Worm (Caenorhabditis elegans) whole organism, L4 larva: ENCODE data around the gene srd-7.

Experiments
- F44E2.7 ChIP-seq: fragments of 200-800 bp; sonication (Bioruptor generic); IDR thresholded peaks from 2 replicates; pipeline ENCODE4 v2.1.2; 2022; ENCODE audit warnings: missing genetic modification characterization, missing compliant biosample characterization
- F49E8.2 ChIP-seq: sonication (generic microtip); optimal IDR thresholded peaks from 2 replicates; lab custom pipeline; 2016; ENCODE audit warnings: missing compliant biosample characterization, mild to moderate bottlenecking, missing genetic modification characterization, borderline replicate concordance
- Y75B8A.6 ChIP-seq: fragments of 200-800 bp; sonication (Bioruptor generic); IDR thresholded peaks from 2 replicates; pipeline ENCODE4 v1.3.6; 2022; ENCODE audit warnings: missing genetic modification reagents, missing genetic modification characterization, missing compliant biosample characterization
- ZK546.5 ChIP-seq, 2 experiments: sonication (generic microtip); optimal IDR thresholded peaks; 2 replicates each; lab custom pipeline; 2017; ENCODE audit warnings: missing biosample characterization in 2 of 2, missing genetic modification characterization in 2 of 2
- aha-1 ChIP-seq: fragments of 150-350 bp; peaks from one replicate; lab custom pipeline; 2014; ENCODE audit warnings: missing biosample characterization, missing genetic modification characterization
- arid-1 ChIP-seq: fragments of 200-800 bp; sonication (Bioruptor generic); conservative IDR thresholded peaks from 2 replicates; pipeline ENCODE4 v1.3.6; 2022; ENCODE audit warnings: missing genetic modification reagents, missing genetic modification characterization, missing compliant biosample characterization
- ceh-20 ChIP-seq: fragments of 200-800 bp; sonication (Bioruptor generic); IDR thresholded peaks from 2 replicates; pipeline ENCODE4 v1.3.6; 2022; ENCODE audit warnings: missing genetic modification reagents, missing genetic modification characterization, missing compliant biosample characterization
- ceh-62 ChIP-seq: sonication (generic microtip); optimal IDR thresholded peaks from 2 replicates; lab custom pipeline; 2017; ENCODE audit warnings: missing biosample characterization, missing genetic modification characterization
- daf-16 ChIP-seq, 3 experiments: sonication (generic microtip); optimal IDR thresholded peaks; 2 replicates each; lab custom pipeline; 2016 to 2017; ENCODE audit warnings: missing genetic modification characterization in 3 of 3, missing genetic modification reagents in 3 of 3, mild to moderate bottlenecking in 2 of 3, missing compliant biosample characterization in 2 of 3, missing biosample characterization in 1 of 3, moderate library complexity in 1 of 3
- dmd-6 ChIP-seq: fragments of 200-800 bp; sonication (Bioruptor generic); IDR thresholded peaks from 2 replicates; pipeline ENCODE4 v1.3.6; 2022; ENCODE audit warnings: missing genetic modification reagents, missing genetic modification characterization, missing compliant biosample characterization
- dve-1 ChIP-seq: sonication (generic microtip); optimal IDR thresholded peaks from 2 replicates; lab custom pipeline; 2017; ENCODE audit warnings: antibody characterized with exemption, mild to moderate bottlenecking, missing genetic modification characterization, missing compliant biosample characterization; ENCODE audit not compliant: insufficient read depth
- hlh-11 ChIP-seq: fragments of 200-800 bp; sonication (Bioruptor generic); optimal IDR thresholded peaks from 2 replicates; lab custom pipeline; 2018; ENCODE audit warnings: mild to moderate bottlenecking, missing genetic modification characterization, missing compliant biosample characterization
- hlh-30 ChIP-seq: sonication (generic microtip); optimal IDR thresholded peaks from 2 replicates; lab custom pipeline; 2017; ENCODE audit warnings: antibody characterized with exemption, mild to moderate bottlenecking, missing genetic modification characterization, missing compliant biosample characterization; ENCODE audit not compliant: insufficient read depth
- lin-38 ChIP-seq: fragments of 200-800 bp; sonication (Bioruptor generic); IDR thresholded peaks from 2 replicates; pipeline ENCODE4 v1.3.6; 2022; ENCODE audit warnings: missing genetic modification reagents, missing genetic modification characterization, missing compliant biosample characterization
- lir-3 ChIP-seq: sonication (generic microtip); optimal IDR thresholded peaks from 2 replicates; lab custom pipeline; 2016; ENCODE audit warnings: mild to moderate bottlenecking, missing genetic modification characterization, missing compliant biosample characterization
- lsy-2 ChIP-seq, 2 experiments: fragments of 150-350 bp in 1 of 2; sonication (generic microtip) in 1 of 2; optimal IDR thresholded peaks; 2 replicates each; lab custom pipeline; 2014 to 2017; ENCODE audit warnings: missing biosample characterization in 2 of 2, missing genetic modification characterization in 2 of 2
- madf-5 ChIP-seq, 2 experiments: fragments of 200-800 bp; sonication (Bioruptor generic); IDR thresholded peaks; 2 replicates each; pipeline ENCODE4 v1.3.6; 2022; ENCODE audit warnings: missing compliant biosample characterization in 2 of 2, missing genetic modification characterization in 2 of 2
- madf-9 ChIP-seq: fragments of 200-800 bp; sonication (Bioruptor generic); conservative IDR thresholded peaks from 2 replicates; pipeline ENCODE4 v1.3.6; 2022; ENCODE audit warnings: missing genetic modification reagents, missing genetic modification characterization, missing compliant biosample characterization
- mep-1 ChIP-seq: fragments of 150-350 bp; sonication (generic microtip); optimal IDR thresholded peaks from 3 replicates; lab custom pipeline; 2014; ENCODE audit warnings: missing biosample characterization, missing genetic modification characterization
- mxl-3 ChIP-seq: fragments of 200-800 bp; sonication (Bioruptor generic); optimal IDR thresholded peaks from 2 replicates; lab custom pipeline; 2018; ENCODE audit warnings: mild to moderate bottlenecking, missing genetic modification characterization, missing compliant biosample characterization
- nhr-25 ChIP-seq: sonication (generic microtip); optimal IDR thresholded peaks from 2 replicates; lab custom pipeline; 2017; ENCODE audit warnings: missing genetic modification characterization, mild to moderate bottlenecking, missing compliant biosample characterization, antibody characterized with exemption, moderate library complexity, borderline replicate concordance; ENCODE audit not compliant: insufficient read depth
- nhr-28 ChIP-seq: fragments of 150-350 bp; optimal IDR thresholded peaks from 2 replicates; lab custom pipeline; 2014; ENCODE audit warnings: missing biosample characterization, missing genetic modification characterization
- nhr-41 ChIP-seq: fragments of 200-800 bp; sonication (Bioruptor generic); IDR thresholded peaks from 2 replicates; pipeline ENCODE4 v1.3.6; 2022; ENCODE audit warnings: missing genetic modification reagents, missing genetic modification characterization, missing compliant biosample characterization
- nhr-48 ChIP-seq: sonication (generic microtip); optimal IDR thresholded peaks from 2 replicates; lab custom pipeline; 2016; ENCODE audit warnings: mild to moderate bottlenecking, missing genetic modification characterization, missing compliant biosample characterization
- nhr-76 ChIP-seq: fragments of 150-350 bp; optimal IDR thresholded peaks from 2 replicates; lab custom pipeline; 2014; ENCODE audit warnings: missing biosample characterization, missing genetic modification characterization
- nhr-77 ChIP-seq: fragments of 150-350 bp; optimal IDR thresholded peaks from 2 replicates; lab custom pipeline; 2014; ENCODE audit warnings: missing biosample characterization, missing genetic modification characterization
- pha-4 ChIP-seq, 2 experiments: fragments of 150-350 bp in 1 of 2; fragments of 200-800 bp in 1 of 2; sonication (Bioruptor generic) in 1 of 2; IDR thresholded peaks in 1 of 2; optimal IDR thresholded peaks in 1 of 2; 2 replicates each; pipeline versions ENCODE4 v1.3.6 to Lab custom; 2014 to 2022; ENCODE audit warnings: missing genetic modification characterization in 2 of 2, missing genetic modification reagents in 2 of 2, missing biosample characterization in 1 of 2, missing compliant biosample characterization in 1 of 2
- php-3 ChIP-seq: fragments of 200-800 bp; sonication (Bioruptor generic); IDR thresholded peaks from 2 replicates; pipeline ENCODE4 v1.3.6; 2022; ENCODE audit warnings: missing genetic modification reagents, missing genetic modification characterization, missing compliant biosample characterization
- pqm-1 ChIP-seq: sonication (generic microtip); optimal IDR thresholded peaks from 2 replicates; lab custom pipeline; 2017; ENCODE audit warnings: missing biosample characterization, missing genetic modification characterization
- rbr-2 ChIP-seq: sonication (generic microtip); optimal IDR thresholded peaks from 2 replicates; lab custom pipeline; 2016; ENCODE audit warnings: missing genotype, missing genetic modification characterization, missing compliant biosample characterization
- sdz-12 ChIP-seq: fragments of 200-800 bp; sonication (Bioruptor generic); optimal IDR thresholded peaks from 2 replicates; lab custom pipeline; 2018; ENCODE audit warnings: mild to moderate bottlenecking, missing genetic modification characterization, missing compliant biosample characterization
- set-16 ChIP-seq: fragments of 200-800 bp; sonication (Bioruptor generic); IDR thresholded peaks from 2 replicates; pipeline ENCODE4 v1.3.6; 2022; ENCODE audit warnings: missing genetic modification reagents, missing genetic modification characterization, missing compliant biosample characterization
- skn-1 ChIP-seq: fragments of 150-350 bp; optimal IDR thresholded peaks from 2 replicates; lab custom pipeline; 2014; ENCODE audit warnings: missing biosample characterization, missing genetic modification characterization
- snpc-1.2 ChIP-seq: fragments of 200-800 bp; sonication (Bioruptor generic); IDR thresholded peaks from 2 replicates; pipeline ENCODE4 v1.3.6; 2022; ENCODE audit warnings: missing genetic modification reagents, missing genetic modification characterization, missing compliant biosample characterization
- spr-3 ChIP-seq: fragments of 200-800 bp; sonication (Bioruptor generic); optimal IDR thresholded peaks from 2 replicates; lab custom pipeline; 2018; ENCODE audit warnings: mild to moderate bottlenecking, missing genetic modification characterization, missing compliant biosample characterization
- tra-1 ChIP-seq: fragments of 200-800 bp; sonication (Bioruptor generic); IDR thresholded peaks from 2 replicates; pipeline ENCODE4 v1.3.6; 2022; ENCODE audit warnings: missing genetic modification reagents, missing genetic modification characterization, missing compliant biosample characterization
- unc-39 ChIP-seq: sonication (generic microtip); optimal IDR thresholded peaks from 2 replicates; lab custom pipeline; 2017; ENCODE audit warnings: missing biosample characterization, missing genetic modification characterization
- vab-7 ChIP-seq: fragments of 200-800 bp; sonication (Bioruptor generic); IDR thresholded peaks from 2 replicates; pipeline ENCODE4 v1.3.6; 2022; ENCODE audit warnings: missing genetic modification reagents, missing genetic modification characterization, missing compliant biosample characterization
- zag-1 ChIP-seq: fragments of 150-350 bp; optimal IDR thresholded peaks from 2 replicates; lab custom pipeline; 2014; ENCODE audit warnings: missing biosample characterization, missing genetic modification characterization
- zfp-2 ChIP-seq: sonication (generic microtip); optimal IDR thresholded peaks from 2 replicates; lab custom pipeline; 2016; ENCODE audit warnings: mild to moderate bottlenecking, missing genetic modification characterization, missing compliant biosample characterization
- ztf-11 ChIP-seq: fragments of 150-350 bp; optimal IDR thresholded peaks from 2 replicates; lab custom pipeline; 2014; ENCODE audit warnings: missing biosample characterization, missing genetic modification characterization
- ztf-7 ChIP-seq: fragments of 150-350 bp; optimal IDR thresholded peaks from 2 replicates; lab custom pipeline; 2014; ENCODE audit warnings: missing biosample characterization, missing genetic modification characterization

Gene srd-7

ce11 chrIV:10817030-10817429 lies 30.4 kb upstream of the srd-7 start (continued):
- TF ChIP-seq skn-1 (no peak), sdz-12 (GFP tag; lab: Kevin White, UChicago) (no peak)

DNA sequence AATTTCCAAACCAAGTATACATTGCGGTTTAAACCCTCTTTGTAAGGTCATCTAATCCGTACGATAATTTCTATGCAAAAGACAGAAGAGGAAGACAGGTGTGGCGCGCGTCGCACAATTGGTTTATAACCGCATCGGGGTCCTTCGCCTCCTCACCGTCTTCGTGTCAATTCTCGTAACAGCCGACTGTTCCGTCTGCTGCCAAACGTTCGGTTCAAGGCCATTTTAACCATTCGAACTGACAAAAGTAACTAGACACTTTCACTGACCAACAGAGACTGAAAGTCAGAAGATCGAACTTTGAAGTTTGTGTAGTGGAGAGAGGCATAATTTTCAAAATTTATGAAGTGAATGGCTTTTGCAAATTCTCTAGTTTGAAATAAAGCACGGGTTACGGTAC lies 29.3 kb upstream of the srd-7 start:
- peak; percentile 12 for TF ChIP-seq mep-1 (tag; lab: Kevin White, UChicago)
- peak; percentile 55 for TF ChIP-seq nhr-25 (tag; lab: Kevin White, UChicago)
- TF ChIP-seq nhr-48 (tag; lab: Kevin White, UChicago) = no peak
- no peak for TF ChIP-seq Y75B8A.6 (GFP tag; lab: Robert Waterston, UW)
- TF ChIP-seq ZK546.5 (tag; optimal IDR thresholded peaks at IDR 0.05; lab: Kevin White, UChicago) = no peak
- no peak for TF ChIP-seq F49E8.2
- peak; percentile 50 for TF ChIP-seq nhr-28 (tag; lab: Kevin White, UChicago)
- no peak for TF ChIP-seq spr-3 (GFP tag; lab: Kevin White, UChicago)
- TF ChIP-seq zfp-2 = no peak

- peak; percentile 61; the same call in 1 of the 2 replicates for TF ChIP-seq ceh-20
- TF ChIP-seq ceh-62 (tag; lab: Kevin White, UChicago) = no peak
Observed at ce11 chrIV:10812099-10812498, 25.5 kb upstream of the srd-7 start, which contains the start of gene miz-1. miz-1 (plus strand) TSS chrIV:10812399.

DNA sequence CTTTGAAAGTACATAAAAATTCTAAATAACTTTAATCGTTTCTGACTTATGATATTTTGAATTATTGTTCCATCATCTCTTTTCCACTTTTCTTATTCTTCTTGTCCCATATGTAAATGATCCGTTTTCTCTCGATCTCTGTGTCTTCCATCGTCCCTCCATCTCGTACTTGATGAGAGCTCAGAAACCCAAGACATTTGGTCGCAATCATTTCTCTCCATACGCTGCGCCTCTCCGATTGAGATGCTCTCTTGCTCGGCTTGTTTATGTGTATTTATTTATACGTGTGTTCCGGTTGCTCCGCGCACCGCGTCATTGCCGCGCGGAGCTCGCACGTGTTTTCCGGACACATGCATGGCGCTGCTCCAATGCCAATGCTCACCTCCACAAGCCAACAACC lies 24.8 kb upstream of the srd-7 start:
- TF ChIP-seq lin-38 (GFP tag; lab: Robert Waterston, UW) = 0 out of 2 replicates have a peak, but pooled peaks have one; percentile 12
- peak; percentile 21; the same call in 1 of the 2 replicates for TF ChIP-seq set-16 (GFP tag; lab: Robert Waterston, UW)
- no peak for TF ChIP-seq unc-39 (tag; lab: Kevin White, UChicago)
- TF ChIP-seq zag-1 (tag; lab: Kevin White, UChicago) = no peak
- no peak for TF ChIP-seq madf-5 (GFP tag; IDR thresholded peaks at IDR 0.05; lab: Robert Waterston, UW)
- TF ChIP-seq madf-9 (GFP tag; lab: Robert Waterston, UW) = peak; percentile 64
- peak; percentile 7 for TF ChIP-seq hlh-11 (tag; lab: Kevin White, UChicago)
- TF ChIP-seq rbr-2 = no peak
- no peak for TF ChIP-seq vab-7
- TF ChIP-seq aha-1 (tag; lab: Kevin White, UChicago) = peak; percentile 76

DNA sequence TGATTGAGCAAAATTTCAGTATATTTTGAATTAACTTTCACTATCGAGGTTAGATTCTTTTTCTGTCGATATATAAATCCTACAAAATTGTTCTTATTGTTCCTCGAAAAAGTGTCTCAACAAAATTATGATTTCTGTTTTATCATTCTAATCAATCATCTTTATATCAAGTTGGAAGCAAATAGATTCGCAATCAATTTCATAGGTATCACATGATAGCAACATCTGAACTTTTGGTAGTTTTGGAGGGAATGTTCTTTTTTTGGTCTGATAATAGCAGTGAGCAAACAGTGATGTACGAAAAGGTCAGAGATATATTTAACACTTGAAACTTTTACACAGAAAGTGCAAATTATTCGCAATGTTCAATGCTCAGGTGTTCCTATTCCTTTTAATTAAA lies 24.2 kb upstream of the srd-7 start:
- TF ChIP-seq dve-1 (tag; lab: Kevin White, UChicago) (peak; percentile 84), dmd-6 (GFP tag; lab: Robert Waterston, UW) (peak; percentile 75), hlh-30 (tag; lab: Kevin White, UChicago) (peak; percentile 62), nhr-28 (tag; lab: Kevin White, UChicago) (peak; percentile 78), ceh-20 (0 out of 2 replicates have a peak, but pooled peaks have one; percentile 51), nhr-76 (tag; lab: Kevin White, UChicago) (no peak), ztf-11 (tag; lab: Kevin White, UChicago) (no peak), mep-1 (tag; lab: Kevin White, UChicago) (peak; percentile 5), lsy-2 (tag; optimal IDR thresholded peaks at IDR 0.05; lab: Kevin White, UChicago) (peak in 1 of 2 experiments; percentile 26), aha-1 (tag; lab: Kevin White, UChicago) (peak; percentile 85), snpc-1.2 (no peak), daf-16 (GFP tag; optimal IDR thresholded peaks at IDR 0.05; lab: Kevin White, UChicago) (no peak), daf-16 (tag; optimal IDR thresholded peaks at IDR 0.05; lab: Kevin White, UChicago) (peak; percentile 60), arid-1 (GFP tag; lab: Robert Waterston, UW) (0 out of 2 replicates have a peak, but pooled peaks have one; percentile 21), mxl-3 (GFP tag; lab: Kevin White, UChicago) (peak; percentile 12), nhr-77 (no peak), Y75B8A.6 (GFP tag; lab: Robert Waterston, UW) (no peak), nhr-41 (GFP tag; lab: Robert Waterston, UW) (peak; percentile 44; the same call in 1 of the 2 replicates), F44E2.7 (GFP tag; lab: Robert Waterston, UW) (no peak), ztf-7 (tag; lab: Kevin White, UChicago) (no peak), lir-3 (tag; lab: Kevin White, UChicago) (no peak), unc-39 (tag; lab: Kevin White, UChicago) (no peak), tra-1 (GFP tag; lab: Robert Waterston, UW) (0 out of 2 replicates have a peak, but pooled peaks have one; percentile 35), hlh-11 (tag; lab: Kevin White, UChicago) (peak; percentile 52), php-3 (peak; percentile 91), spr-3 (GFP tag; lab: Kevin White, UChicago) (no peak), pha-4 (GFP tag; IDR thresholded peaks at IDR 0.05; lab: Robert Waterston, UW) (no peak), pha-4 (tag; optimal IDR thresholded peaks at IDR 0.05; lab: Kevin White, UChicago) (no peak), pqm-1 (tag; lab: Kevin White, UChicago) (peak; percentile 92)
